Fruit fly (Drosophila melanogaster): Measurements from ENCODE around the gene gcm2.

Gene gcm2

DNA sequence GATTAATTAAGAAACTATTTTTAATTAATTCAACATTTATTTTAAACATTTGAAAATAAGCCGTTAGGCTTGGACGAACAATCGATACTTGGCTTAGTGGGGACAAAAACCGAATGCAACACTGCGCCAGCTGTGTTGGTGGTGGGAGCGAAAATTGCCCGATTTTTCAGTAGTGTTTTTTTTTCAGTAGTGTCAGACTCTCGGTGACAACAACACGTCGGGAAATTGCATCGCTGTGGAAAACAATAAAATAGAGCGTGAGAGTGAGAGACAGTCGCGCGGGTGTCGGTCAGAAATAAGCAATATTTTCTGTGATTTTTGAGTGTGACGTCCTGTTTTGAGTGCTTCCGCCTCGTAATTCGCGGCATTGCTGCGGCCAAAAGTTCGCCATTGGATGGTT is 8.3 kb downstream of the gcm2 start (continued):
- TF ChIP-seq nom (GFP tag; optimal IDR thresholded peaks at IDR 0.05) (peak; percentile 49), ftz-f1 (GFP tag; optimal IDR thresholded peaks at IDR 0.05) (peak; percentile 46), CG17612 (GFP tag; IDR thresholded peaks at IDR 0.05) (no peak), pita (GFP tag; optimal IDR thresholded peaks at IDR 0.05) (peak; percentile 78), prd (optimal IDR thresholded peaks at IDR 0.05) (no peak), prd (GFP tag; IDR thresholded peaks at IDR 0.05) (peak; percentile 32; the same call in 1 of the 3 replicates), CG8089 (GFP tag; optimal IDR thresholded peaks at IDR 0.05) (peak; percentile 39), CG4730 (GFP tag; IDR thresholded peaks at IDR 0.05) (no peak), CG12299 (tag; optimal IDR thresholded peaks at IDR 0.05) (peak; percentile 34), CG31388 (GFP tag; optimal IDR thresholded peaks at IDR 0.05) (no peak), CG3995 (GFP tag; optimal IDR thresholded peaks at IDR 0.05) (no peak), CG2712 (tag; optimal IDR thresholded peaks at IDR 0.05) (peak; percentile 6), nerfin-1 (tag; optimal IDR thresholded peaks at IDR 0.05) (no peak), BEAF-32 (GFP tag; optimal IDR thresholded peaks at IDR 0.05) (peak; percentile 69), Elba2 (GFP tag; optimal IDR thresholded peaks at IDR 0.05) (no peak), CG17361 (GFP tag; IDR thresholded peaks at IDR 0.05) (no peak), CG6791 (GFP tag; IDR thresholded peaks at IDR 0.05; ENCODE audit: partially characterized antibody) (peak; percentile 76), CG11247 (GFP tag; IDR thresholded peaks at IDR 0.05) (peak; percentile 61), Sry-δ (GFP tag; optimal IDR thresholded peaks at IDR 0.05) (peak; percentile 87), CG1647 (GFP tag; optimal IDR thresholded peaks at IDR 0.05) (no peak), MBD-R2 (GFP tag; IDR thresholded peaks at IDR 0.05) (peak; percentile 74), tx (GFP tag; optimal IDR thresholded peaks at IDR 0.05) (peak; percentile 12), zen (tag; optimal IDR thresholded peaks at IDR 0.05) (peak; percentile 6), mirr (GFP tag; optimal IDR thresholded peaks at IDR 0.05) (peak; percentile 1), schlank (tag; optimal IDR thresholded peaks at IDR 0.05) (no peak), HLH54F (GFP tag; optimal IDR thresholded peaks at IDR 0.05) (peak; percentile 65), eyg (GFP tag; optimal IDR thresholded peaks at IDR 0.05) (no peak), CG11456 (GFP tag; IDR thresholded peaks at IDR 0.05) (peak; percentile 79), klu (GFP tag; IDR thresholded peaks at IDR 0.05) (no peak), CG10209 (GFP tag; optimal IDR thresholded peaks at IDR 0.05) (peak; percentile 19), ci (GFP tag; IDR thresholded peaks at IDR 0.05) (peak; percentile 82), gro (GFP tag; optimal IDR thresholded peaks at IDR 0.05) (peak; percentile 40), CG10979 (tag; optimal IDR thresholded peaks at IDR 0.05) (no peak), Med (GFP tag) (peak; percentile 85), CG15073 (GFP tag; optimal IDR thresholded peaks at IDR 0.05) (no peak), CG15601 (tag; optimal IDR thresholded peaks at IDR 0.05) (peak; percentile 58), gcm (GFP tag; optimal IDR thresholded peaks at IDR 0.05) (peak; percentile 70), Atf6 (GFP tag; IDR thresholded peaks at IDR 0.05) (peak; percentile 55; the same call in 1 of the 2 replicates), Gsc (GFP tag; IDR thresholded peaks at IDR 0.05) (no peak), kay (GFP tag; optimal IDR thresholded peaks at IDR 0.05) (no peak), CG4328 (GFP tag; optimal IDR thresholded peaks at IDR 0.05) (no peak), chinmo (GFP tag; IDR thresholded peaks at IDR 0.05; ENCODE audit: partially characterized antibody) (peak; percentile 82; the same call in 2 of the 4 replicates), zf30C (GFP tag; optimal IDR thresholded peaks at IDR 0.05) (peak; percentile 83), Myb (GFP tag; optimal IDR thresholded peaks at IDR 0.05) (peak; percentile 99), E2f2 (GFP tag; IDR thresholded peaks at IDR 0.05) (peak; percentile 86), CG10431 (GFP tag; optimal IDR thresholded peaks at IDR 0.05) (no peak), tna (GFP tag; IDR thresholded peaks at IDR 0.05; ENCODE audit: partially characterized antibody) (peak; percentile 32; the same call in 1 of the 2 replicates), mam (GFP tag; optimal IDR thresholded peaks at IDR 0.05) (peak; percentile 52), CG32772 (GFP tag; IDR thresholded peaks at IDR 0.05) (peak; percentile 94), CG7556 (GFP tag; optimal IDR thresholded peaks at IDR 0.05) (peak; percentile 5), CG1024 (GFP tag; IDR thresholded peaks at IDR 0.05) (peak; percentile 26; the same call in 1 of the 2 replicates), gfzf (GFP tag; optimal IDR thresholded peaks at IDR 0.05) (peak; percentile 46)

All from whole organism, embryonic.